Worm (Caenorhabditis elegans): Measurements from ENCODE around the gene act-4.

ce11 chrX:4979060-4979459 lies 18.6 kb downstream of the act-4 start:
- no peak for TF ChIP-seq flt-1 (GFP tag; IDR thresholded peaks at IDR 0.05)
- no peak for TF ChIP-seq F13C5.2 (tag; optimal IDR thresholded peaks at IDR 0.05)
- TF ChIP-seq scrt-1 (GFP tag; IDR thresholded peaks at IDR 0.05), result no peak
- no peak for TF ChIP-seq tbx-11 (GFP tag; IDR thresholded peaks at IDR 0.05)
- TF ChIP-seq hmbx-1 (tag; optimal IDR thresholded peaks at IDR 0.05), result no peak
- TF ChIP-seq hnd-1 (tag; optimal IDR thresholded peaks at IDR 0.05), result no peak
- TF ChIP-seq ceh-13 (GFP tag; optimal IDR thresholded peaks at IDR 0.05), result no peak
- TF ChIP-seq aly-1 (tag; optimal IDR thresholded peaks at IDR 0.05), result no peak
- TF ChIP-seq ama-1 (optimal IDR thresholded peaks at IDR 0.05), result no peak
- TF ChIP-seq sea-1 (GFP tag; conservative IDR thresholded peaks at IDR 0.05), result no peak
- TF ChIP-seq ceh-36 (tag; optimal IDR thresholded peaks at IDR 0.05), result no peak
- TF ChIP-seq tbx-37 (GFP tag; conservative IDR thresholded peaks at IDR 0.05), result no peak
